Worm (Caenorhabditis elegans) whole organism, L4 larva: Measurements from ENCODE around the gene T05C3.2.

Experiments used
- aly-2 ChIP-seq: sonication (generic microtip); optimal IDR thresholded peaks from 2 replicates; lab custom pipeline; 2018; ENCODE audit warnings: missing biosample characterization, missing genetic modification characterization
- ceh-44 ChIP-seq: fragments of 200-800 bp; sonication (Bioruptor generic); IDR thresholded peaks from 2 replicates; pipeline ENCODE4 v1.3.6; 2022; ENCODE audit warnings: missing genetic modification reagents, missing genetic modification characterization, missing compliant biosample characterization
- ceh-82 ChIP-seq: sonication (generic microtip); optimal IDR thresholded peaks from 2 replicates; lab custom pipeline; 2017; ENCODE audit warnings: missing biosample characterization, missing genetic modification characterization
- daf-8 ChIP-seq: fragments of 200-800 bp; sonication (Bioruptor generic); IDR thresholded peaks from 2 replicates; pipeline ENCODE4 v1.3.6; 2022; ENCODE audit warnings: missing genetic modification characterization, missing compliant biosample characterization
- dmd-8 ChIP-seq: fragments of 200-800 bp; sonication (Bioruptor generic); IDR thresholded peaks from 2 replicates; pipeline ENCODE4 v1.3.6; 2022; ENCODE audit warnings: missing genetic modification characterization, missing compliant biosample characterization
- egl-27 ChIP-seq: sonication (generic microtip); optimal IDR thresholded peaks from 3 replicates; lab custom pipeline; 2017; ENCODE audit warnings: missing biosample characterization, missing genetic modification reagents, missing genetic modification characterization
- hif-1 ChIP-seq, 2 experiments: sonication (generic microtip); optimal IDR thresholded peaks; 2 replicates each; lab custom pipeline; 2016 to 2017; ENCODE audit warnings: missing compliant biosample characterization in 2 of 2, missing genetic modification characterization in 2 of 2, missing genetic modification reagents in 2 of 2, missing genotype in 2 of 2, mild to moderate bottlenecking in 1 of 2
- hlh-11 ChIP-seq: fragments of 200-800 bp; sonication (Bioruptor generic); optimal IDR thresholded peaks from 2 replicates; lab custom pipeline; 2018; ENCODE audit warnings: mild to moderate bottlenecking, missing genetic modification characterization, missing compliant biosample characterization
- hlh-30 ChIP-seq: sonication (generic microtip); optimal IDR thresholded peaks from 2 replicates; lab custom pipeline; 2017; ENCODE audit warnings: antibody characterized with exemption, mild to moderate bottlenecking, missing genetic modification characterization, missing compliant biosample characterization; ENCODE audit not compliant: insufficient read depth
- lin-29 ChIP-seq: fragments of 200-800 bp; sonication (Bioruptor generic); IDR thresholded peaks from 2 replicates; pipeline ENCODE4 v1.3.6; 2022; ENCODE audit warnings: missing genetic modification reagents, missing genetic modification characterization, missing compliant biosample characterization
- lin-39 ChIP-seq: fragments of 150-350 bp; optimal IDR thresholded peaks from 2 replicates; lab custom pipeline; 2014; ENCODE audit warnings: missing biosample characterization, missing genetic modification reagents, missing genetic modification characterization
- madf-9 ChIP-seq: fragments of 200-800 bp; sonication (Bioruptor generic); conservative IDR thresholded peaks from 2 replicates; pipeline ENCODE4 v1.3.6; 2022; ENCODE audit warnings: missing genetic modification reagents, missing genetic modification characterization, missing compliant biosample characterization
- mdl-1 ChIP-seq, 2 experiments: fragments of 150-350 bp in 1 of 2; sonication (generic microtip) in 1 of 2; optimal IDR thresholded peaks; 2 replicates each; lab custom pipeline; 2014 to 2017; ENCODE audit warnings: missing biosample characterization in 2 of 2, missing genetic modification characterization in 2 of 2
- mxl-3 ChIP-seq: fragments of 200-800 bp; sonication (Bioruptor generic); optimal IDR thresholded peaks from 2 replicates; lab custom pipeline; 2018; ENCODE audit warnings: mild to moderate bottlenecking, missing genetic modification characterization, missing compliant biosample characterization
- nhr-102 ChIP-seq: sonication (generic microtip); optimal IDR thresholded peaks from 2 replicates; lab custom pipeline; 2016; ENCODE audit warnings: mild to moderate bottlenecking, missing genetic modification characterization, moderate library complexity, missing compliant biosample characterization
- nhr-28 ChIP-seq: fragments of 150-350 bp; optimal IDR thresholded peaks from 2 replicates; lab custom pipeline; 2014; ENCODE audit warnings: missing biosample characterization, missing genetic modification characterization
- nhr-48 ChIP-seq: sonication (generic microtip); optimal IDR thresholded peaks from 2 replicates; lab custom pipeline; 2016; ENCODE audit warnings: mild to moderate bottlenecking, missing genetic modification characterization, missing compliant biosample characterization
- nhr-76 ChIP-seq: fragments of 150-350 bp; optimal IDR thresholded peaks from 2 replicates; lab custom pipeline; 2014; ENCODE audit warnings: missing biosample characterization, missing genetic modification characterization
- pqm-1 ChIP-seq: sonication (generic microtip); optimal IDR thresholded peaks from 2 replicates; lab custom pipeline; 2017; ENCODE audit warnings: missing biosample characterization, missing genetic modification characterization
- sdz-12 ChIP-seq: fragments of 200-800 bp; sonication (Bioruptor generic); optimal IDR thresholded peaks from 2 replicates; lab custom pipeline; 2018; ENCODE audit warnings: mild to moderate bottlenecking, missing genetic modification characterization, missing compliant biosample characterization
- snpc-4 ChIP-seq: fragments of 150-350 bp; optimal IDR thresholded peaks from 2 replicates; lab custom pipeline; 2014; ENCODE audit warnings: missing biosample characterization, missing genetic modification characterization
- tag-97 ChIP-seq: fragments of 200-800 bp; sonication (Bioruptor generic); IDR thresholded peaks from 2 replicates; pipeline ENCODE4 v1.3.6; 2022; ENCODE audit warnings: missing genetic modification characterization, missing compliant biosample characterization
- unc-130 ChIP-seq: sonication (generic microtip); optimal IDR thresholded peaks from 2 replicates; lab custom pipeline; 2016; ENCODE audit warnings: missing genetic modification reagents, missing genetic modification characterization, missing compliant biosample characterization
- zag-1 ChIP-seq: fragments of 150-350 bp; optimal IDR thresholded peaks from 2 replicates; lab custom pipeline; 2014; ENCODE audit warnings: missing biosample characterization, missing genetic modification characterization
- zip-2 ChIP-seq: fragments of 150-350 bp; optimal IDR thresholded peaks from 2 replicates; lab custom pipeline; 2014; ENCODE audit warnings: missing biosample characterization, missing genetic modification characterization
- ztf-11 ChIP-seq: fragments of 150-350 bp; optimal IDR thresholded peaks from 2 replicates; lab custom pipeline; 2014; ENCODE audit warnings: missing biosample characterization, missing genetic modification characterization

Gene T05C3.2

DNA sequence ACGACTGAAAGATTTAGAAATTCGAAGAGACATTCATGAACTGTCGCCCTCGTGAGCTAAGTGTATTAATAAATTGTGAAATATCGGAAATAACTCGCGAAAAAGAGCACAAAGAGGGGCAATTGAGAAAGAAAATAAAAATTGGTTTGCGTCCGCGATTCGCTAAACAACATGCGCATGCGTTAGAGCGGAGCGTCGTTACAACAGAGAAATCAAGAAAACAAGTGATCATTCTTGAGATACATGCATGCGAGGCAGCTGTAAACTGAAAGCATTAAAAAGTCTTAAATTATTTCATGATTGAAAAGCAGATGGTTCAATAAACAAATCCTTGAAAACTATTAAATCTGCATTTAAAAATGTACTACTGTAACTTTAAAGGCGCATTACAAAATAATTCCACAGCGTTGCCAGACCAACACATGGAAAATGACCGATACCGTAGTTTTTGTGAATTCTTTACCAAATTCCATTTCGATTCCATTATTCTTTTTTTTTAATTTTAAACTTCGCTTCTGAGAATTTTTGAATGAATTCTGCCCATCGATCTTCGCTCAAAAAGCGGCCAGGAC, 42.8 kb downstream of the T05C3.2 start, which contains the start of the genes cox-16 and syp-2 (continued):
- TF ChIP-seq unc-130 (GFP tag; lab: Kevin White, UChicago) (peak; percentile 26), ceh-82 (no peak), zag-1 (tag; lab: Kevin White, UChicago) (no peak), sdz-12 (no peak), mxl-3 (GFP tag; lab: Kevin White, UChicago) (no peak), hlh-30 (tag; lab: Kevin White, UChicago) (peak; percentile 18), daf-8 (GFP tag; lab: Robert Waterston, UW) (no peak), nhr-76 (tag; lab: Kevin White, UChicago) (no peak), aly-2 (tag; lab: Kevin White, UChicago) (no peak), egl-27 (tag; lab: Kevin White, UChicago) (no peak)

DNA sequence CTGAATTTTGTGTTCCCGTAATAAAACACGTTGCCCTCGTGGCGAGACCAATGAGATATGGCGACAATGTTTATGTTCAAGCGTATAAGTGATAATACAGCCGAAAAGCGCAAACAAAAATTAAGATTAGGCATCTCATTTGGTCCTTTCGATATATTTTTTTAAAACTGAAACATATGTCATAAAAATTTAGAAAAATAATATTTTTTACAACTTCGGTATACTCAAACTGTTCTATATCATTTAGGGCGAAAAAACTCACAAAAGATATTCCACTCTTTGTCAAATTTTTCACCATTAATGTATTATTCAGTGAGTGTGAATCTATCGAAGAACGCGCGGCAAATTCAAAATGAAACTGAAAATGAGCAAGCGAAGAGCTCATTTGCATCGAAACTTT, 45.0 kb downstream of the T05C3.2 start, which contains the start of gene cft-1:
Gene cft-1 (plus strand): TSS at position 301 of the 400 bp plus-strand sequence.
- TF ChIP-seq lin-39 (tag; lab: Kevin White, UChicago) (no peak), lin-29 (GFP tag; lab: Robert Waterston, UW) (no peak), ztf-11 (tag; lab: Kevin White, UChicago) (no peak), nhr-102 (tag; lab: Kevin White, UChicago) (no peak), hif-1 (tag; optimal IDR thresholded peaks at IDR 0.05; lab: Kevin White, UChicago) (no peak), snpc-4 (tag; lab: Kevin White, UChicago) (no peak), madf-9 (GFP tag; lab: Robert Waterston, UW) (no peak), mdl-1 (tag; optimal IDR thresholded peaks at IDR 0.05; lab: Kevin White, UChicago) (no peak), tag-97 (no peak), hlh-11 (tag; lab: Kevin White, UChicago) (no peak), nhr-48 (tag; lab: Kevin White, UChicago) (no peak)

DNA sequence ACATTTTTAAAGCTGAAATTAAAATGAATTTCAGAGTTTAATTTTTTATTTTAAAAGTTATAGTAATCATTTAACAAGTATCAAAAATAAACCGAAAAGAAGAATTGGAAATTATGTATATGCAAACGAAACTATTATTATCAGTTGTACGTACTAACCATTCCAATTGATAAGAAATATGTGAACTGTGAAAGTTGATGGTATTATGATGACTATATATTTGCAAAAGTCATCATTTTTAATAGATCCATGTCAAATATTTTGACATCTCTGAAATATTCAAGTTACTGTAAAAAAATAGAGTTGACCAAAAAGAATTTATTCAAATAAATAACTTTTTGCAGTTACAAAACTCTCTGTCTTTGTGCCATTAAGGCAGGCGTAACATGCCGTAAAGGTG, 54.5 kb downstream of the T05C3.2 start, which contains the start of gene ugt-48:
Gene ugt-48 (minus strand): TSS at position 12 of the 400 bp plus-strand sequence.
- TF ChIP-seq pqm-1: peak; percentile 40
- no peak for TF ChIP-seq dmd-8
- TF ChIP-seq ceh-44 (GFP tag; lab: Robert Waterston, UW): no peak
- no peak for TF ChIP-seq daf-8 (GFP tag; lab: Robert Waterston, UW)
- peak; percentile 24 for TF ChIP-seq nhr-28 (tag; lab: Kevin White, UChicago)
- TF ChIP-seq, all 104 proteins: peak for 2

DNA sequence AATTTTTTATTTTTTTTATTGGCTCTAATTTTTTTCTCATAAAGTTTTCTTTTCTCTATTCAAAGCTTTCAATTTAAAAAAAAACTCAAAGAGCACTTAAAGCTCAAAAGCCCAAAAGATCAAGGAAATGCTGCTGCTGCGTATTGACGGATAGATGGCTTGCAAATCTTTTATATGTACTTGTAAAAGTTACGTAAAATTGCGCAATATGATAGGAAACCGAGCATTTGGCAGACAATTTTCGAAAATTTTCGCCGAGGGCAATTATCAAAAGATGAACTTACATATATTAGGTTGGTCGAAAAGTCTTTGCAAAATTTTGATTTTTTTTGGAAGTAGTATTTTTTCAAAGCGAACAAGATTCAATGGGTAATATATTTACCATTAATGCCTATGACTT, 55.0 kb downstream of the T05C3.2 start:
- no peak for TF ChIP-seq mxl-3 (GFP tag; lab: Kevin White, UChicago)
- peak; percentile 89 for TF ChIP-seq zip-2 (tag; lab: Kevin White, UChicago)
